Worm (Caenorhabditis elegans): ENCODE results near the gene H01G02.3.

DNA sequence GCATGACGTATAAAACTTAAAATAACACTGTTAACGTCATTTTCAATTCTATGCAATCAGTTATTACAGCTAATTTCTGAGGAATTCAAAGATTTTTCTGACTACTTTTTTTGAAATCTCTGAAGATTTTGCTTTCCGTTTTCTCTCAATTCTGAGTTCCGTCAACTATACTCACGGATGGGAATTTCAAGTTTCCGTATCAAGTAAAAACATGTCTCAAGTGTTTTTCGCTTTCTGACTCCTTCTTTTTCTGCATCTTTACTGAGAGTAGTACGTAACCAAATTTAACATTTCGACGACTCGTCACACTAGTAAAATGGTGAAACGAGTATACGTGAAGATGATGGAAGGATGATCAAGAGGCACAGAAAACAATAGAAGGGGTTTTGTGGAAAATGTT lies 4.4 kb upstream of the H01G02.3 start:
- no peak for TF ChIP-seq mep-1 (tag; optimal IDR thresholded peaks at IDR 0.05)
- no peak for TF ChIP-seq lin-13 (tag; optimal IDR thresholded peaks at IDR 0.05)
- no peak for TF ChIP-seq unc-62 (GFP tag; optimal IDR thresholded peaks at IDR 0.05)
- TF ChIP-seq nhr-76 (tag; optimal IDR thresholded peaks at IDR 0.05) = no peak
- no peak for TF ChIP-seq tbx-8 (GFP tag; optimal IDR thresholded peaks at IDR 0.05)
- no peak for TF ChIP-seq M03D4.4 (tag; optimal IDR thresholded peaks at IDR 0.05)
